Fruit fly (Drosophila melanogaster): ENCODE results near the gene Chsy.

Gene Chsy

DNA sequence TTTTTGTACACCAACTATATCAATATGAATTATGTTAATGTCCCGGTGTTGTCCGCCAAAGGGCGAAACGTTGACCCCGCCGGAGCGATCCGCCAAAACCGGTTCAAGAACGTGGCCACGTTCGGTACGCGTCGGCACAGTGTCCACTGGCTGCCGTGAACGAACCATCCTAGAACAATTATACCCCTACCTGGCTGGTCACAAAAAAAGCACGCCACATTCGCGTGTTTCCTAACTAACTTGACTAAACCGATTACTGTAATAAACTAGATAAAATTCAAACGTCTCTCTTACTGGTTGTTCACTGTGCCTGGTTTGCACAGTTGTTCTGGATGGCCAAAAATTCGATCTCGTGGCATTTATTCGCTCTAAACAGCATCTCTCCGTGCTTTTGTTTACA, 13.8 kb downstream of the Chsy start (continued):
- TF ChIP-seq tll (GFP tag; optimal IDR thresholded peaks at IDR 0.05): no peak
- no peak for TF ChIP-seq nau (GFP tag; optimal IDR thresholded peaks at IDR 0.05)
- peak; percentile 76 for TF ChIP-seq klu (GFP tag; IDR thresholded peaks at IDR 0.05)
- TF ChIP-seq Xbp1 (GFP tag; optimal IDR thresholded peaks at IDR 0.05): peak; percentile 92
- TF ChIP-seq kah (GFP tag; optimal IDR thresholded peaks at IDR 0.05): peak; percentile 65
- TF ChIP-seq ranshi (GFP tag; IDR thresholded peaks at IDR 0.05): peak; percentile 93
- peak; percentile 88 for TF ChIP-seq luna (GFP tag; optimal IDR thresholded peaks at IDR 0.05)
- TF ChIP-seq seq (GFP tag; IDR thresholded peaks at IDR 0.05): peak; percentile 92
- peak; percentile 84 for TF ChIP-seq CG1602 (GFP tag; optimal IDR thresholded peaks at IDR 0.05)
- peak; percentile 73; the same call in 2 of the 3 replicates for TF ChIP-seq jigr1 (GFP tag; IDR thresholded peaks at IDR 0.05)
- TF ChIP-seq pan (optimal IDR thresholded peaks at IDR 0.05): no peak
- TF ChIP-seq pan (GFP tag; optimal IDR thresholded peaks at IDR 0.05 in 1 of 2, IDR thresholded peaks at IDR 0.05 in 1 of 2): peak in 1 of 2 experiments; percentile 93
- TF ChIP-seq CG14050 (GFP tag; IDR thresholded peaks at IDR 0.05): peak; percentile 86
- TF ChIP-seq HmgD (GFP tag; optimal IDR thresholded peaks at IDR 0.05): peak; percentile 70
- peak; percentile 90 for TF ChIP-seq repo (GFP tag; optimal IDR thresholded peaks at IDR 0.05)
- peak; percentile 91 for TF ChIP-seq CG4404 (GFP tag; IDR thresholded peaks at IDR 0.05)
- peak; percentile 83 for TF ChIP-seq slp2 (GFP tag; optimal IDR thresholded peaks at IDR 0.05)
- TF ChIP-seq Meics (GFP tag; optimal IDR thresholded peaks at IDR 0.05): peak; percentile 93
- no peak for TF ChIP-seq run (tag; optimal IDR thresholded peaks at IDR 0.05)
- TF ChIP-seq ems (GFP tag; optimal IDR thresholded peaks at IDR 0.05): peak; percentile 90
- peak; percentile 96 for TF ChIP-seq ci (GFP tag; IDR thresholded peaks at IDR 0.05)
- TF ChIP-seq CG8478 (optimal IDR thresholded peaks at IDR 0.05): no peak
- peak; percentile 93 for TF ChIP-seq CG6813 (GFP tag; optimal IDR thresholded peaks at IDR 0.05)
- TF ChIP-seq sob (GFP tag; IDR thresholded peaks at IDR 0.05): peak; percentile 95
- TF ChIP-seq CHES-1-like (GFP tag; optimal IDR thresholded peaks at IDR 0.05): peak; percentile 92
- TF ChIP-seq Dll (GFP tag; IDR thresholded peaks at IDR 0.05; ENCODE audit: partially characterized antibody): no peak
- peak in 1 of 3 experiments; percentile 82 for TF ChIP-seq lola (GFP tag; optimal IDR thresholded peaks at IDR 0.05)
- TF ChIP-seq ato (GFP tag; IDR thresholded peaks at IDR 0.05; ENCODE audit: partially characterized antibody): no peak
- TF ChIP-seq ham (GFP tag; IDR thresholded peaks at IDR 0.05): peak; percentile 69
- no peak for TF ChIP-seq Kr (GFP tag; optimal IDR thresholded peaks at IDR 0.05)
- TF ChIP-seq H2.0 (GFP tag; IDR thresholded peaks at IDR 0.05): peak; percentile 89
- TF ChIP-seq CG2678 (tag; optimal IDR thresholded peaks at IDR 0.05): peak; percentile 93
- no peak for TF ChIP-seq pros (GFP tag; optimal IDR thresholded peaks at IDR 0.05)
- peak; percentile 83 for TF ChIP-seq Ssrp (tag; optimal IDR thresholded peaks at IDR 0.05)
- no peak for TF ChIP-seq CG17568 (GFP tag; optimal IDR thresholded peaks at IDR 0.05)
- peak; percentile 90 for TF ChIP-seq CG4854 (GFP tag; optimal IDR thresholded peaks at IDR 0.05)
- peak; percentile 88 for TF ChIP-seq CG4730 (GFP tag; IDR thresholded peaks at IDR 0.05)
- TF ChIP-seq CG12104 (GFP tag; optimal IDR thresholded peaks at IDR 0.05): peak; percentile 86
- TF ChIP-seq CG7839 (tag; optimal IDR thresholded peaks at IDR 0.05): peak; percentile 95
- TF ChIP-seq dati (GFP tag; IDR thresholded peaks at IDR 0.05): peak; percentile 67
- TF ChIP-seq CG2129 (GFP tag; IDR thresholded peaks at IDR 0.05; ENCODE audit: partially characterized antibody): no peak
- peak; percentile 66 for TF ChIP-seq Nf-YC (tag; optimal IDR thresholded peaks at IDR 0.05)
- TF ChIP-seq Taf1 (GFP tag; IDR thresholded peaks at IDR 0.05): peak; percentile 93
- TF ChIP-seq ind (GFP tag; optimal IDR thresholded peaks at IDR 0.05): peak; percentile 94
- peak; percentile 73 for TF ChIP-seq nerfin-1 (tag; optimal IDR thresholded peaks at IDR 0.05)
- TF ChIP-seq Lim3 (GFP tag; IDR thresholded peaks at IDR 0.05): peak; percentile 39; the same call in 1 of the 2 replicates
- peak; percentile 85 for TF ChIP-seq fd96Cb (tag; optimal IDR thresholded peaks at IDR 0.05)
- no peak for TF ChIP-seq vnd (GFP tag; IDR thresholded peaks at IDR 0.05; ENCODE audit: partially characterized antibody)
- TF ChIP-seq CG10321 (GFP tag; IDR thresholded peaks at IDR 0.05): peak; percentile 71
- TF ChIP-seq CG16779 (GFP tag; IDR thresholded peaks at IDR 0.05): peak; percentile 95
- peak; percentile 82 for TF ChIP-seq ttk (GFP tag; IDR thresholded peaks at IDR 0.05)

All from whole organism, embryonic.